Worm (Caenorhabditis elegans) whole organism, L1 larva: ENCODE results near the gene sqt-1.

ENCODE experiments used
- C16A3.4 ChIP-seq: fragments of 150-350 bp; optimal IDR thresholded peaks from 2 replicates; lab custom pipeline; 2014; ENCODE audit warnings: missing biosample characterization, missing genetic modification characterization
- F16B12.6 ChIP-seq: fragments of 150-350 bp; optimal IDR thresholded peaks from 2 replicates; lab custom pipeline; 2014; ENCODE audit warnings: missing biosample characterization, missing genetic modification characterization
- Y116A8C.19 ChIP-seq: sonication (generic microtip); optimal IDR thresholded peaks from 2 replicates; lab custom pipeline; 2016; ENCODE audit warnings: missing compliant biosample characterization, missing genetic modification characterization, borderline replicate concordance
- alr-1 ChIP-seq: fragments of 200-800 bp; sonication (Bioruptor generic); optimal IDR thresholded peaks from 2 replicates; lab custom pipeline; 2018; ENCODE audit warnings: borderline replicate concordance, mild to moderate bottlenecking, missing genetic modification characterization, missing compliant biosample characterization
- aly-2 ChIP-seq: fragments of 150-350 bp; optimal IDR thresholded peaks from 2 replicates; lab custom pipeline; 2014; ENCODE audit warnings: missing biosample characterization, missing genetic modification characterization
- ceh-8 ChIP-seq: fragments of 200-800 bp; sonication (Bioruptor generic); optimal IDR thresholded peaks from 2 replicates; lab custom pipeline; 2018; ENCODE audit warnings: mild to moderate bottlenecking, missing genetic modification characterization, moderate library complexity, missing compliant biosample characterization
- ceh-88 ChIP-seq: fragments of 200-800 bp; sonication (Bioruptor generic); IDR thresholded peaks from 2 replicates; pipeline ENCODE4 v1.3.6; 2022; ENCODE audit warnings: missing genetic modification characterization, missing compliant biosample characterization
- ces-1 ChIP-seq: fragments of 150-350 bp; optimal IDR thresholded peaks from 2 replicates; lab custom pipeline; 2014; ENCODE audit warnings: missing biosample characterization, missing genetic modification reagents, missing genetic modification characterization
- dpl-1 ChIP-seq, 3 experiments: fragments of 150-350 bp in 2 of 3; sonication (generic microtip) in 1 of 3; optimal IDR thresholded peaks; 2 replicates each; lab custom pipeline; 2014 to 2017; ENCODE audit warnings: missing biosample characterization in 3 of 3, missing genetic modification characterization in 3 of 3, missing genetic modification reagents in 3 of 3
- efl-1 ChIP-seq, 4 experiments: fragments of 150-350 bp; optimal IDR thresholded peaks in 3 of 4; peaks in 1 of 4; 1 replicate in 1 of 4; 2 replicates in 3 of 4; lab custom pipeline; 2014; ENCODE audit warnings: missing biosample characterization in 2 of 4, missing genetic modification characterization in 2 of 4, missing genetic modification reagents in 2 of 4
- efl-3 ChIP-seq: fragments of 200-800 bp; sonication (Bioruptor generic); optimal IDR thresholded peaks from 2 replicates; lab custom pipeline; 2018; ENCODE audit warnings: mild to moderate bottlenecking, missing genetic modification characterization, missing compliant biosample characterization
- egl-27 ChIP-seq, 2 experiments: fragments of 150-350 bp in 1 of 2; sonication (generic microtip); optimal IDR thresholded peaks; 3 replicates each; lab custom pipeline; 2017 to 2018; ENCODE audit warnings: missing biosample characterization in 2 of 2, missing genetic modification characterization in 2 of 2, missing genetic modification reagents in 2 of 2
- ets-5 ChIP-seq: fragments of 200-800 bp; sonication (Bioruptor generic); IDR thresholded peaks from 2 replicates; pipeline ENCODE4 v1.3.6; 2022; ENCODE audit warnings: missing genetic modification characterization, missing compliant biosample characterization
- hlh-4 ChIP-seq: sonication (generic microtip); optimal IDR thresholded peaks from 2 replicates; lab custom pipeline; 2016; ENCODE audit warnings: mild to moderate bottlenecking, missing genetic modification characterization, missing compliant biosample characterization
- irx-1 ChIP-seq: sonication (generic microtip); optimal IDR thresholded peaks from 2 replicates; lab custom pipeline; 2016; ENCODE audit warnings: missing genetic modification characterization, missing compliant biosample characterization
- jun-1 ChIP-seq: fragments of 150-350 bp; optimal IDR thresholded peaks from 2 replicates; lab custom pipeline; 2014; ENCODE audit warnings: missing biosample characterization, missing genetic modification reagents, missing genetic modification characterization
- lin-15B ChIP-seq: fragments of 150-350 bp; sonication (generic microtip); optimal IDR thresholded peaks from 3 replicates; lab custom pipeline; 2014; ENCODE audit warnings: missing biosample characterization, missing genetic modification characterization
- lin-35 ChIP-seq, 2 experiments: fragments of 150-350 bp; optimal IDR thresholded peaks; 2 replicates each; lab custom pipeline; 2014; ENCODE audit warnings: missing biosample characterization in 2 of 2, missing genetic modification characterization in 2 of 2, missing genetic modification reagents in 2 of 2
- lin-39 ChIP-seq: fragments of 150-350 bp; optimal IDR thresholded peaks from 2 replicates; lab custom pipeline; 2014; ENCODE audit warnings: missing biosample characterization, missing genetic modification reagents, missing genetic modification characterization
- lsy-2 ChIP-seq, 2 experiments: fragments of 150-350 bp; optimal IDR thresholded peaks; 2 replicates each; lab custom pipeline; 2014; ENCODE audit warnings: missing biosample characterization in 2 of 2, missing genetic modification characterization in 2 of 2
- mdl-1 ChIP-seq, 2 experiments: fragments of 150-350 bp; optimal IDR thresholded peaks; 2 replicates each; lab custom pipeline; 2014 to 2017; ENCODE audit warnings: missing biosample characterization in 2 of 2, missing genetic modification characterization in 2 of 2, inconsistent platforms in 1 of 2
- mef-2 ChIP-seq: fragments of 150-350 bp; optimal IDR thresholded peaks from 2 replicates; lab custom pipeline; 2014; ENCODE audit warnings: missing biosample characterization, missing genetic modification characterization
- nhr-11 ChIP-seq: fragments of 150-350 bp; optimal IDR thresholded peaks from 2 replicates; lab custom pipeline; 2014; ENCODE audit warnings: missing biosample characterization, missing genetic modification characterization
- nhr-20 ChIP-seq: sonication (generic microtip); optimal IDR thresholded peaks from 2 replicates; lab custom pipeline; 2016; ENCODE audit warnings: mild to moderate bottlenecking, missing genetic modification characterization, missing compliant biosample characterization
- nhr-28 ChIP-seq: fragments of 150-350 bp; optimal IDR thresholded peaks from 2 replicates; lab custom pipeline; 2014; ENCODE audit warnings: missing biosample characterization, missing genetic modification characterization
- nhr-47 ChIP-seq: sonication (generic microtip); optimal IDR thresholded peaks from 2 replicates; lab custom pipeline; 2016; ENCODE audit warnings: mild to moderate bottlenecking, missing genetic modification characterization, moderate library complexity, missing compliant biosample characterization
- nhr-71 ChIP-seq: sonication (generic microtip); optimal IDR thresholded peaks from 2 replicates; lab custom pipeline; 2016; ENCODE audit warnings: mild to moderate bottlenecking, missing genetic modification characterization, moderate library complexity, missing compliant biosample characterization
- nhr-76 ChIP-seq: sonication (generic microtip); optimal IDR thresholded peaks from 2 replicates; lab custom pipeline; 2017; ENCODE audit warnings: missing biosample characterization, missing genetic modification characterization
- nhr-85 ChIP-seq: sonication (generic microtip); peaks from one replicate; lab custom pipeline; 2016; ENCODE audit warnings: missing genetic modification characterization, inconsistent platforms, missing compliant biosample characterization
- pax-3 ChIP-seq: fragments of 200-800 bp; sonication (Bioruptor generic); optimal IDR thresholded peaks from 2 replicates; lab custom pipeline; 2018; ENCODE audit warnings: mild to moderate bottlenecking, missing genetic modification characterization, moderate library complexity, missing compliant biosample characterization
- pqm-1 ChIP-seq: sonication (generic microtip); optimal IDR thresholded peaks from 3 replicates; lab custom pipeline; 2017; ENCODE audit warnings: missing biosample characterization, missing genetic modification characterization
- rnt-1 ChIP-seq: sonication (generic microtip); optimal IDR thresholded peaks from 2 replicates; lab custom pipeline; 2016; ENCODE audit warnings: mild to moderate bottlenecking, missing genetic modification characterization, moderate library complexity, missing compliant biosample characterization
- snpc-4 ChIP-seq: fragments of 150-350 bp; optimal IDR thresholded peaks from 2 replicates; lab custom pipeline; 2014; ENCODE audit warnings: missing biosample characterization, missing genetic modification characterization
- sox-4 ChIP-seq: sonication (generic microtip); optimal IDR thresholded peaks from 2 replicates; lab custom pipeline; 2016; ENCODE audit warnings: missing genetic modification characterization, missing compliant biosample characterization
- sptf-1 ChIP-seq: fragments of 150-350 bp; optimal IDR thresholded peaks from 2 replicates; lab custom pipeline; 2014; ENCODE audit warnings: missing biosample characterization, missing genetic modification characterization
- swsn-7 ChIP-seq: sonication (generic microtip); optimal IDR thresholded peaks from 2 replicates; lab custom pipeline; 2016; ENCODE audit warnings: missing genetic modification characterization, missing compliant biosample characterization
- tlp-1 ChIP-seq: fragments of 150-350 bp; optimal IDR thresholded peaks from 2 replicates; lab custom pipeline; 2014; ENCODE audit warnings: missing biosample characterization, missing genetic modification characterization
- unc-30 ChIP-seq: sonication (generic microtip); optimal IDR thresholded peaks from 2 replicates; lab custom pipeline; 2017; ENCODE audit warnings: missing biosample characterization, missing genetic modification characterization
- unc-62 ChIP-seq: fragments of 150-350 bp; optimal IDR thresholded peaks from 2 replicates; lab custom pipeline; 2014; ENCODE audit warnings: missing biosample characterization, missing genetic modification reagents, missing genetic modification characterization
- xbp-1 ChIP-seq: sonication (generic microtip); optimal IDR thresholded peaks from 2 replicates; lab custom pipeline; 2016; ENCODE audit warnings: missing genetic modification characterization, missing compliant biosample characterization

sqt-1 gene

DNA sequence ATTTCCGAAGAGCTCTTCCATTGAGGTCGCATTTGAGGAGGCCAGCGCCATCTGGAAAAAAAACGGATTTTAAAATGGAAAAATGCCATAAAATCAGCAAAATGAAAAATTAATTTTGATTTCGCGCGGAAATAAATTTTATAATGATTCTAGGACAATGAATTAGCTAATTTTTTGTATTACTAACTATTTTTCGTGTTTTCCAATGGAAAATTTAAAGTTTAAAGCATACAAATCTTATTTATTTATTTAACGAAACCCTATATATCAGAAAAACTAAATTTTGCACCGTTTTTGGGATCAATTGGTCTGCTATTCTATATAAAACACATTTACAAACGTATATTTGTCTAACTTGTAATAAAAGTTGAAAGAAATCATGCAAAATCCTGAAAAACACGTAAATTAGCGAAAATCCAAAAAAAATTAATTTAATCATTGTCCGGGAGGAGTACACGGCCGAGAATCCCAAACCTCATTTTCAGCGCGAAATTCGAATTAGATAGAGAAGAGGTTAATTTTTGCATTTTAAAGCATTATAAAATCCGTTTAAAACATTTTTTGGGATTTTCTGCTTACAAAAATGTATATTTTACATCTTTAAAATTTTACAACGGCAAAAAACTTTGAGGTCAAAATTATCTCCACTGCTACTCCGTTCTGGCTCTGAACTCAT, 47.4 kb downstream of the sqt-1 start, which contains the start of gene C47G2.3 (continued):
- TF ChIP-seq tlp-1 (tag; lab: Kevin White, UChicago): no peak
- TF ChIP-seq egl-27 (tag; optimal IDR thresholded peaks at IDR 0.05; lab: Kevin White, UChicago): no peak
- TF ChIP-seq pax-3 (tag; lab: Kevin White, UChicago): no peak
- TF ChIP-seq ceh-8: no peak
- TF ChIP-seq efl-3 (GFP tag; lab: Kevin White, UChicago): no peak
- no peak for TF ChIP-seq F16B12.6
- TF ChIP-seq irx-1 (tag; lab: Kevin White, UChicago): peak; percentile 47
- peak; percentile 7 for TF ChIP-seq nhr-28
- peak; percentile 56 for TF ChIP-seq sox-4 (tag; lab: Kevin White, UChicago)
- TF ChIP-seq aly-2: no peak
- TF ChIP-seq rnt-1: peak; percentile 85
- peak; percentile 31 for TF ChIP-seq xbp-1 (tag; lab: Kevin White, UChicago)
- no peak for TF ChIP-seq alr-1 (tag; lab: Kevin White, UChicago)
- TF ChIP-seq lsy-2 (tag; optimal IDR thresholded peaks at IDR 0.05; lab: Kevin White, UChicago): peak; percentile 35 to 49
- TF ChIP-seq lin-39 (tag; lab: Kevin White, UChicago): peak; percentile 41
- no peak for TF ChIP-seq unc-30
- peak; percentile 60 for TF ChIP-seq nhr-47 (tag; lab: Kevin White, UChicago)
- TF ChIP-seq C16A3.4: no peak
- no peak for TF ChIP-seq sptf-1 (tag; lab: Kevin White, UChicago)
- TF ChIP-seq mdl-1 (tag; optimal IDR thresholded peaks at IDR 0.05; lab: Kevin White, UChicago): no peak
- no peak for TF ChIP-seq lin-15B (tag; lab: Kevin White, UChicago)
- TF ChIP-seq snpc-4 (tag; lab: Kevin White, UChicago): no peak
- no peak for TF ChIP-seq mef-2 (tag; lab: Kevin White, UChicago)
- TF ChIP-seq Y116A8C.19 (tag; lab: Kevin White, UChicago): no peak
- peak; percentile 55 for TF ChIP-seq nhr-20 (tag; lab: Kevin White, UChicago)
- TF ChIP-seq nhr-76 (tag; lab: Kevin White, UChicago): no peak
- TF ChIP-seq dpl-1 (GFP tag; optimal IDR thresholded peaks at IDR 0.05; lab: Kevin White, UChicago): peak; percentile 73 to 86 (median 85)
- TF ChIP-seq pqm-1 (tag; lab: Kevin White, UChicago): no peak
- TF ChIP-seq ets-5 (GFP tag; lab: Robert Waterston, UW): no peak
- TF ChIP-seq ceh-88 (GFP tag; lab: Robert Waterston, UW): no peak
- no peak for TF ChIP-seq jun-1 (tag; lab: Kevin White, UChicago)
- TF ChIP-seq lin-35 (GFP tag; optimal IDR thresholded peaks at IDR 0.05; lab: Kevin White, UChicago): peak; percentile 54 to 90
- TF ChIP-seq swsn-7 (tag; lab: Kevin White, UChicago): peak; percentile 27
- TF ChIP-seq unc-62: no peak
- no peak for TF ChIP-seq hlh-4 (tag; lab: Kevin White, UChicago)
- peak; percentile 66 for TF ChIP-seq nhr-71 (tag; lab: Kevin White, UChicago)
- peak; percentile 75 for TF ChIP-seq nhr-85 (tag; lab: Kevin White, UChicago)
- no peak for TF ChIP-seq ces-1 (GFP tag; lab: Kevin White, UChicago)
- TF ChIP-seq nhr-11 (tag; lab: Kevin White, UChicago): no peak
- TF ChIP-seq, all 84 proteins: peak for 31

ce11 chrII:11288148-11288547, 49.5 kb downstream of the sqt-1 start:
- TF ChIP-seq pqm-1 (tag; lab: Kevin White, UChicago) (no peak), efl-1 (optimal IDR thresholded peaks at IDR 0.05; lab: Kevin White, UChicago) (no peak), efl-1 (GFP tag; optimal IDR thresholded peaks at IDR 0.05 in 1 of 2; lab: Kevin White, UChicago) (peak in 1 of 2 experiments; percentile 56)
